Worm (Caenorhabditis elegans) whole organism, L3 larva: ENCODE measurements around the gene csn-5.

Source experiments
- elt-3 ChIP-seq, 3 experiments: fragments of 150-350 bp in 1 of 3; sonication (generic microtip) in 2 of 3; optimal IDR thresholded peaks; 2 replicates in 2 of 3; 4 replicates in 1 of 3; lab custom pipeline; 2014 to 2017; ENCODE audit warnings: missing biosample characterization in 3 of 3, missing genetic modification characterization in 3 of 3
- nfya-1 ChIP-seq: sonication (generic microtip); optimal IDR thresholded peaks from 2 replicates; lab custom pipeline; 2017; ENCODE audit warnings: missing genetic modification characterization, mild to moderate bottlenecking, missing compliant biosample characterization, antibody characterized with exemption, moderate library complexity; ENCODE audit not compliant: insufficient read depth
- pha-4 ChIP-seq: fragments of 150-350 bp; optimal IDR thresholded peaks from 2 replicates; lab custom pipeline; 2014; ENCODE audit warnings: missing biosample characterization, missing genetic modification reagents, missing genetic modification characterization
- pqm-1 ChIP-seq: fragments of 150-350 bp; optimal IDR thresholded peaks from 2 replicates; lab custom pipeline; 2017; ENCODE audit warnings: missing biosample characterization, missing genetic modification characterization, inconsistent platforms
- skn-1 ChIP-seq: fragments of 150-350 bp; optimal IDR thresholded peaks from 2 replicates; lab custom pipeline; 2014; ENCODE audit warnings: missing biosample characterization, missing genetic modification characterization
- ztf-4 ChIP-seq: fragments of 150-350 bp; optimal IDR thresholded peaks from 2 replicates; lab custom pipeline; 2014; ENCODE audit warnings: missing biosample characterization, missing genetic modification characterization

DNA sequence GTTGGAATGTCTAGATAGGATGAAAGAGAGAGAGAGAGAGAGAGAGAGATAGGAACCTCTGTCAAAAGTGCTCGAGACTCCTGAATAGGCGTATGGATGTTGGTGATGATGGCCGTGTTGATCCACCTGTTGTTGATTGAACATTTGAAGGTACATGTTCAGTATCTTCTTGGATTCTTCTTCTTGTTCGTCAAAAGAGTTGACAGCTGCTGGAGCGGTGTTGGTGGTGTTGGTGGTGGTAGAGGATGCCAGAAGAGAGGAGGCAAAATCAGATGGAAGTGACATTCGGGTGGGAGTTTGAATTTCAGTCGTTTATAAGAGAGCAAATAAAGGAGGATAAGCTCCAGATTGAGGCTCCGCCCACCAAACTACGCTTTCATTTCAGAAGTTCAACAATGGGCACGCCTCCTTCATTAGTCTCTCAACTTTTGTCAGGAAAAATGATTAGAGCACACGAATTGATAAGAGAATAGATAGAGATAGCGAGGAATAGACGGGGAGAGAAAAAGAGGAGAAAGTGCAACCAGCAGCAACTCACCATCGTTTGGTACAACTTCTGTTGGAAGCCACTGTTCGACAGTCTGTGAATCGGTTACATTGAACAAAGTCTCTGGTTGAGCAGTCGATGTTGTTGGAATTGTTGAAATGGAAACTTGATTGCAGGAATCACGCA lies 3.6 kb downstream of the csn-5 start:
- TF ChIP-seq skn-1 (tag; lab: Kevin White, UChicago) (no peak), pqm-1 (tag; lab: Kevin White, UChicago) (peak; percentile 50), ztf-4 (tag; lab: Kevin White, UChicago) (no peak), pha-4 (no peak), elt-3 (tag; optimal IDR thresholded peaks at IDR 0.05; lab: Kevin White, UChicago) (no peak), nfya-1 (tag; lab: Kevin White, UChicago) (no peak)
